Worm (Caenorhabditis elegans) whole organism, L2 larva: ENCODE data around the gene sdhd-1.

Experiments
- C34F6.9 ChIP-seq: fragments of 150-350 bp; optimal IDR thresholded peaks from 2 replicates; lab custom pipeline; 2014; ENCODE audit warnings: missing biosample characterization, missing genetic modification characterization
- F13H6.1 ChIP-seq: sonication (generic microtip); optimal IDR thresholded peaks from 2 replicates; lab custom pipeline; 2016; ENCODE audit warnings: missing genetic modification characterization, missing compliant biosample characterization
- R02D3.7 ChIP-seq: fragments of 150-350 bp; optimal IDR thresholded peaks from 2 replicates; lab custom pipeline; 2014; ENCODE audit warnings: missing biosample characterization, missing genetic modification characterization
- Y55F3AM.14 ChIP-seq: fragments of 200-800 bp; sonication (Bioruptor generic); optimal IDR thresholded peaks from 2 replicates; lab custom pipeline; 2018; ENCODE audit warnings: mild to moderate bottlenecking, missing genetic modification characterization, missing compliant biosample characterization
- ZK546.5 ChIP-seq: sonication (generic microtip); optimal IDR thresholded peaks from 2 replicates; lab custom pipeline; 2017; ENCODE audit warnings: missing biosample characterization, missing genetic modification characterization
- alr-1 ChIP-seq: fragments of 150-350 bp; optimal IDR thresholded peaks from 2 replicates; lab custom pipeline; 2014; ENCODE audit warnings: missing biosample characterization, missing genetic modification characterization
- aly-2 ChIP-seq: fragments of 150-350 bp; optimal IDR thresholded peaks from 2 replicates; lab custom pipeline; 2014; ENCODE audit warnings: missing biosample characterization, missing genetic modification characterization
- blmp-1 ChIP-seq: sonication (generic microtip); optimal IDR thresholded peaks from 2 replicates; lab custom pipeline; 2017; ENCODE audit warnings: missing genetic modification characterization, mild to moderate bottlenecking, missing compliant biosample characterization, antibody characterized with exemption, moderate library complexity; ENCODE audit not compliant: insufficient read depth
- ceh-16 ChIP-seq: fragments of 150-350 bp; optimal IDR thresholded peaks from 2 replicates; lab custom pipeline; 2014; ENCODE audit warnings: missing biosample characterization, missing genetic modification characterization
- crh-2 ChIP-seq: sonication (generic microtip); optimal IDR thresholded peaks from 2 replicates; lab custom pipeline; 2017; ENCODE audit warnings: missing biosample characterization, missing genetic modification characterization
- gmeb-1 ChIP-seq: fragments of 150-350 bp; optimal IDR thresholded peaks from 2 replicates; lab custom pipeline; 2014; ENCODE audit warnings: missing biosample characterization, missing genetic modification characterization
- lin-11 ChIP-seq: fragments of 150-350 bp; sonication (generic microtip); optimal IDR thresholded peaks from 2 replicates; lab custom pipeline; 2014; ENCODE audit warnings: missing biosample characterization, missing genetic modification characterization, inconsistent platforms, mixed read lengths
- lin-13 ChIP-seq: fragments of 150-350 bp; optimal IDR thresholded peaks from 2 replicates; lab custom pipeline; 2014; ENCODE audit warnings: missing biosample characterization, missing genetic modification reagents, missing genetic modification characterization
- lin-39 ChIP-seq: fragments of 150-350 bp; optimal IDR thresholded peaks from 2 replicates; lab custom pipeline; 2014; ENCODE audit warnings: missing biosample characterization, missing genetic modification reagents, missing genetic modification characterization
- lsy-2 ChIP-seq, 2 experiments: fragments of 150-350 bp in 1 of 2; sonication (generic microtip) in 1 of 2; optimal IDR thresholded peaks; 2 replicates each; lab custom pipeline; 2014 to 2017; ENCODE audit warnings: missing biosample characterization in 2 of 2, missing genetic modification characterization in 2 of 2
- mab-5 ChIP-seq: fragments of 150-350 bp; optimal IDR thresholded peaks from 2 replicates; lab custom pipeline; 2014; ENCODE audit warnings: missing biosample characterization, missing genetic modification characterization
- mdl-1 ChIP-seq, 2 experiments: fragments of 150-350 bp in 1 of 2; sonication (generic microtip) in 1 of 2; optimal IDR thresholded peaks; 2 replicates each; lab custom pipeline; 2017; ENCODE audit warnings: missing biosample characterization in 2 of 2, missing genetic modification characterization in 2 of 2
- nhr-10 ChIP-seq: sonication (generic microtip); optimal IDR thresholded peaks from 2 replicates; lab custom pipeline; 2017; ENCODE audit warnings: missing biosample characterization, missing genetic modification characterization
- nhr-11 ChIP-seq: fragments of 150-350 bp; optimal IDR thresholded peaks from 2 replicates; lab custom pipeline; 2014; ENCODE audit warnings: missing biosample characterization, missing genetic modification characterization
- nhr-12 ChIP-seq: fragments of 150-350 bp; optimal IDR thresholded peaks from 2 replicates; lab custom pipeline; 2014; ENCODE audit warnings: missing biosample characterization, missing genetic modification characterization
- nhr-129 ChIP-seq: fragments of 150-350 bp; optimal IDR thresholded peaks from 2 replicates; lab custom pipeline; 2014; ENCODE audit warnings: missing biosample characterization, missing genetic modification characterization
- nhr-21 ChIP-seq: fragments of 150-350 bp; optimal IDR thresholded peaks from 2 replicates; lab custom pipeline; 2014; ENCODE audit warnings: missing biosample characterization, missing genetic modification characterization
- nhr-237 ChIP-seq: fragments of 150-350 bp; optimal IDR thresholded peaks from 2 replicates; lab custom pipeline; 2014; ENCODE audit warnings: missing biosample characterization, missing genetic modification characterization
- nhr-25 ChIP-seq: fragments of 150-350 bp; sonication (generic microtip); optimal IDR thresholded peaks from 3 replicates; lab custom pipeline; 2014; ENCODE audit warnings: missing biosample characterization, missing genetic modification characterization
- nhr-6 ChIP-seq: fragments of 150-350 bp; optimal IDR thresholded peaks from 2 replicates; lab custom pipeline; 2014; ENCODE audit warnings: missing biosample characterization, missing genetic modification characterization
- nhr-77 ChIP-seq: fragments of 150-350 bp; optimal IDR thresholded peaks from 2 replicates; lab custom pipeline; 2014; ENCODE audit warnings: missing biosample characterization, missing genetic modification characterization
- peb-1 ChIP-seq: fragments of 150-350 bp; optimal IDR thresholded peaks from 2 replicates; lab custom pipeline; 2014; ENCODE audit warnings: missing biosample characterization, missing genetic modification characterization
- sem-4 ChIP-seq: fragments of 150-350 bp; optimal IDR thresholded peaks from 2 replicates; lab custom pipeline; 2014; ENCODE audit warnings: missing biosample characterization, missing genetic modification reagents, missing genetic modification characterization
- sma-3 ChIP-seq: sonication (generic microtip); optimal IDR thresholded peaks from 2 replicates; lab custom pipeline; 2016; ENCODE audit warnings: missing genetic modification reagents, missing genetic modification characterization, missing compliant biosample characterization
- sma-9 ChIP-seq, 2 experiments: fragments of 150-350 bp in 1 of 2; sonication (generic microtip) in 1 of 2; optimal IDR thresholded peaks; 2 replicates each; lab custom pipeline; 2014 to 2016; ENCODE audit warnings: missing genetic modification characterization in 2 of 2, mild to moderate bottlenecking in 1 of 2, missing biosample characterization in 1 of 2, missing compliant biosample characterization in 1 of 2, missing genetic modification reagents in 1 of 2, moderate library complexity in 1 of 2
- snpc-4 ChIP-seq: fragments of 150-350 bp; optimal IDR thresholded peaks from 2 replicates; lab custom pipeline; 2014; ENCODE audit warnings: missing biosample characterization, missing genetic modification characterization
- unc-62 ChIP-seq: fragments of 150-350 bp; optimal IDR thresholded peaks from 2 replicates; lab custom pipeline; 2014; ENCODE audit warnings: missing biosample characterization, missing genetic modification reagents, missing genetic modification characterization
- zag-1 ChIP-seq: fragments of 150-350 bp; optimal IDR thresholded peaks from 2 replicates; lab custom pipeline; 2014; ENCODE audit warnings: missing biosample characterization, missing genetic modification characterization
- ztf-1 ChIP-seq: fragments of 200-800 bp; sonication (Bioruptor generic); conservative IDR thresholded peaks from 2 replicates; pipeline ENCODE4 v1.3.6; 2022; ENCODE audit warnings: missing genetic modification characterization, missing compliant biosample characterization
- ztf-11 ChIP-seq: sonication (generic microtip); optimal IDR thresholded peaks from 2 replicates; lab custom pipeline; 2017; ENCODE audit warnings: missing biosample characterization, missing genetic modification characterization

sdhd-1 gene

DNA sequence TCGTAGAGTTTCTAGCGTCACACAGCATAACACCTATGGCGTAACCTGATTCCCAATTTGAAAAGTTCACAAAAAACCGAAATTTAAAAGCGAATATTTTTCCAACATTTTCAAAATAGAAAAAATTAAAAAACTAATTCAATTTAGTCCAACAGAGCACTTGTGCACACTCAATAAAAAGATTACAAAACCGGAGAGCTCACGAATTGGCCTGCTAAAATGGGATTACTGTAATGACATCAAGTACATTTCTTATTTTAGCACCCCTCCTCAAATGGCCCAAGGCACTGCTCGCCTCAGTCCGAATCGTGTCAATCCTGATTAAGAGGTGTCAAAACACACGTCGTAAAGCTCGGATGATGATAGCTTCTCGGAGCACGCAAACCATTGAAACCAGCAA lies 16.9 kb downstream of the sdhd-1 start:
- TF ChIP-seq sma-3 (GFP tag; lab: Kevin White, UChicago) (no peak), mdl-1 (tag; optimal IDR thresholded peaks at IDR 0.05; lab: Kevin White, UChicago) (no peak), crh-2 (tag; lab: Kevin White, UChicago) (no peak)
- TF ChIP-seq, all 48 proteins: peak for 0

DNA sequence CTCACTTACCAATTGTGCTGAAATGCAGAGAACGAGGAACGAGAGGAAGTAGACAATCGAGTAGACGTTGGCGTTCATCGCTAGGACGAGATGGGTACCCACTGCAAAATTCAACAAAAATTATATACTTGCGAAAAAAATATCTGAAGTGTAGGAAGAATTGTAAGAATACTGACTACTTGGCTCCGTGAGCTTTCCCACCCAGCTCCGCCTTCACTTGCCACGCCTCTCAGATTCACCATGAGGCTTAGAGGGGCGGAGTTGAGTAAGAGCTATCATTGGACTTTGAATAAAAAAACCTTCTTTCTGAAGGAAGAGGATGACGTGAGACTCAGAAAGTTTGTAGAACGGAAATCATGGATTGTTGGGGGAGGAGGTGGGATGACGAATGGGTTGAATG lies 19.4 kb downstream of the sdhd-1 start, which contains the start of gene nlp-18:
TSS of gene nlp-18 (minus strand) at position 101 of the 400 bp plus-strand sequence.
- no peak for TF ChIP-seq R02D3.7
- TF ChIP-seq C34F6.9 (tag; lab: Kevin White, UChicago): no peak
- no peak for TF ChIP-seq aly-2 (tag; lab: Kevin White, UChicago)
- no peak for TF ChIP-seq nhr-6 (tag; lab: Kevin White, UChicago)
- no peak for TF ChIP-seq Y55F3AM.14 (GFP tag; lab: Kevin White, UChicago)
- TF ChIP-seq ceh-16 (tag; lab: Kevin White, UChicago): no peak

DNA sequence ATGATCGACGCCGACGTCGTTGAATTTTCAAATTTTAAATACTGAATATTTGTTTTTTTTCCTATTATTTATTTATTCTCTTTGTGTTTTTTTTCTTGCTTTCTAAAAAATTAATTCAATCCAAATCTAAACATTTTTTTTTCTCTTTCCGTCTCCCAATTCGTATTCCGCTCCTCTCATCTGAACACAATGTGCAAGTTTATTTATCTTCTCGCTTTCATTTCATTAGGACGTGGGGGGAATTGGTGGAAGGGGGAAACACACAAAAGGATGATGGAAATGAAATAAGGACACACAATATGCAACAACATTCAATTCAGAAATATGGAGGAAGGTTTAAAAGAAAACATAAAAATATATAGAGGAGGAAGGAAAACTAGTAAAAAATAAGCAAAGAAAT lies 21.9 kb downstream of the sdhd-1 start:
- TF ChIP-seq alr-1 (tag; lab: Kevin White, UChicago) (no peak), R02D3.7 (no peak), nhr-10 (tag; lab: Kevin White, UChicago) (no peak), nhr-6 (tag; lab: Kevin White, UChicago) (no peak), ZK546.5 (tag; lab: Kevin White, UChicago) (no peak), nhr-11 (tag; lab: Kevin White, UChicago) (no peak), nhr-237 (tag; lab: Kevin White, UChicago) (no peak), ztf-11 (no peak), sem-4 (tag; lab: Kevin White, UChicago) (no peak), sma-9 (GFP tag; optimal IDR thresholded peaks at IDR 0.05; lab: Kevin White, UChicago) (no peak), sma-9 (tag; optimal IDR thresholded peaks at IDR 0.05; lab: Kevin White, UChicago) (no peak), nhr-12 (tag; lab: Kevin White, UChicago) (no peak), peb-1 (tag; lab: Kevin White, UChicago) (no peak), nhr-77 (tag; lab: Kevin White, UChicago) (no peak), mdl-1 (tag; optimal IDR thresholded peaks at IDR 0.05; lab: Kevin White, UChicago) (no peak), Y55F3AM.14 (GFP tag; lab: Kevin White, UChicago) (no peak), unc-62 (GFP tag; lab: Kevin White, UChicago) (no peak), F13H6.1 (tag; lab: Kevin White, UChicago) (no peak), sma-3 (GFP tag; lab: Kevin White, UChicago) (no peak)

DNA sequence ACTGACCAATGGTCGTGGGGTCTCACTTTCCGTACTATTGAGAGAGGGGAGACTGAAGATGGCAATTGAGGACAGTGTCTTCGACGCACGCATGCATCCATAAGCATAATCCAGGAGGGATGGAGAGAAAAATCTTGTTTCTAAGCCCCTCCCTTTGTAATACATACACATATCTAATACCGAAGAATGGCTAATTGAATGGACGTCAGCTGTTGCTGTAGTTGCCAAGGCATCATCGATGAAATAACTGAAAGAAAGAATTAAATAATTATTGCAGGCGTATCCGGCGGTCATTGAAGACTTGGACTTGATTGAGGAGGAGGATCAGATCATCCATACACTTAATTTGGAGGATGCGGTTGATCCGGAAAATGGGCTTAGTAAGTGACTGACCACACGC lies 24.1 kb downstream of the sdhd-1 start, which contains the start of gene F33A8.7:
TSS of gene F33A8.7 (minus strand) at position 101 of the 400 bp plus-strand sequence.
- no peak for TF ChIP-seq sem-4 (tag; lab: Kevin White, UChicago)
- no peak for TF ChIP-seq nhr-21 (tag; lab: Kevin White, UChicago)
- no peak for TF ChIP-seq F13H6.1 (tag; lab: Kevin White, UChicago)
- TF ChIP-seq R02D3.7: no peak
- no peak for TF ChIP-seq ztf-1 (GFP tag; lab: Robert Waterston, UW)
- no peak for TF ChIP-seq blmp-1 (tag; lab: Kevin White, UChicago)
- TF ChIP-seq zag-1 (tag; lab: Kevin White, UChicago): no peak
- no peak for TF ChIP-seq alr-1 (tag; lab: Kevin White, UChicago)
- no peak for TF ChIP-seq lsy-2 (tag; optimal IDR thresholded peaks at IDR 0.05; lab: Kevin White, UChicago)

DNA sequence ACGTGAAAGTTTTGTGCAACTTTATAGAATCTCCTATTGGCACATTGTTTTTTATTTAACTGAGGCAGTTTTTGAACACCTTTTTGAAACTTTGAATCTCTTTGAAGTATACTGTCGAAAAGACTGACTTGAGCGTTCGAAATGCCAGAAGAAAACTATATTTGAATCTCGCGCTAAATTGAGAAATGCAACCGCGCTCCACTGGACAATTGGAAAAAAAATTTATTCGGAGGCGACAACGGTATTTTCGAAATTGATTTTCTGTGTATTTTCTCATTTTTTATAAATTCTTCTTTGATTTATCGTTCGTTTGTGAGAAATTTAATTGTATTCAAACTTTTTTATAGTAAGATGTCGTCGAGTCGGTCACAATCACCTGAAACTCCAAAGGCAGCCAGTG lies 27.7 kb downstream of the sdhd-1 start, which contains the start of gene let-858:
TSS of gene let-858 (plus strand) at position 348 of the 400 bp plus-strand sequence.
- TF ChIP-seq ztf-11 (no peak), nhr-129 (peak; percentile 59), C34F6.9 (tag; lab: Kevin White, UChicago) (peak; percentile 58), mab-5 (peak; percentile 16), crh-2 (tag; lab: Kevin White, UChicago) (peak; percentile 13), nhr-25 (tag; lab: Kevin White, UChicago) (peak; percentile 57), Y55F3AM.14 (GFP tag; lab: Kevin White, UChicago) (no peak), snpc-4 (no peak), gmeb-1 (peak; percentile 97), sem-4 (tag; lab: Kevin White, UChicago) (peak; percentile 37), lin-13 (GFP tag; lab: Kevin White, UChicago) (peak; percentile 42), lin-39 (tag; lab: Kevin White, UChicago) (no peak), nhr-21 (tag; lab: Kevin White, UChicago) (peak; percentile 29), unc-62 (GFP tag; lab: Kevin White, UChicago) (no peak), lin-11 (tag; lab: Kevin White, UChicago) (no peak), sma-3 (GFP tag; lab: Kevin White, UChicago) (peak; percentile 42), lsy-2 (tag; optimal IDR thresholded peaks at IDR 0.05; lab: Kevin White, UChicago) (peak; percentile 34 to 76), sma-9 (GFP tag; optimal IDR thresholded peaks at IDR 0.05; lab: Kevin White, UChicago) (peak; percentile 49), sma-9 (tag; optimal IDR thresholded peaks at IDR 0.05; lab: Kevin White, UChicago) (no peak)
- TF ChIP-seq, all 48 proteins: peak for 12
